Fruit fly (Drosophila melanogaster) whole organism, embryonic: ENCODE results near the gene NimB4.

ENCODE experiments used
- CG11696 ChIP-seq: fragments of 200-800 bp; sonication (Bioruptor generic); IDR thresholded peaks from 2 replicates; pipeline ENCODE4 v1.3.6; 2022; ENCODE audit warnings: missing biosample characterization, missing genetic modification characterization
- CG12391 ChIP-seq: fragments of 200-800 bp; sonication (Bioruptor generic); optimal IDR thresholded peaks from 3 replicates; lab custom pipeline; 2018; ENCODE audit warnings: missing biosample characterization, mild to moderate bottlenecking, missing genetic modification characterization, moderate library complexity
- CG17328 ChIP-seq: fragments of 200-800 bp; sonication (Bioruptor generic); IDR thresholded peaks from 2 replicates; pipeline ENCODE4 v1.3.6; 2022; ENCODE audit warnings: missing biosample characterization, missing genetic modification characterization
- CG7928 ChIP-seq: fragments of 200-800 bp; sonication (Bioruptor generic); optimal IDR thresholded peaks from 2 replicates; lab custom pipeline; 2017; ENCODE audit warnings: missing biosample characterization, mild to moderate bottlenecking, missing genetic modification characterization
- Fer1 ChIP-seq: fragments of 200-800 bp; sonication (Bioruptor generic); optimal IDR thresholded peaks from 2 replicates; lab custom pipeline; 2017; ENCODE audit warnings: missing biosample characterization, mild to moderate bottlenecking, missing genetic modification characterization
- NfI ChIP-seq: fragments of 200-800 bp; sonication (Bioruptor generic); optimal IDR thresholded peaks from 3 replicates; lab custom pipeline; 2018; ENCODE audit warnings: missing biosample characterization, mild to moderate bottlenecking, missing genetic modification characterization, moderate library complexity
- Oaz ChIP-seq: fragments of 200-800 bp; sonication (Bioruptor generic); IDR thresholded peaks from 2 replicates; pipeline ENCODE4 v1.3.6; 2022; ENCODE audit warnings: missing biosample characterization, missing genetic modification characterization
- chif ChIP-seq, 2 experiments: fragments of 200-800 bp; sonication (Bioruptor generic); optimal IDR thresholded peaks; 3 replicates each; lab custom pipeline; 2016; ENCODE audit warnings: missing biosample characterization in 2 of 2, missing genetic modification characterization in 2 of 2
- emc ChIP-seq: fragments of 200-800 bp; sonication (Bioruptor generic); optimal IDR thresholded peaks from 2 replicates; lab custom pipeline; 2016; ENCODE audit warnings: missing biosample characterization, missing genetic modification characterization
- rib ChIP-seq: fragments of 200-800 bp; sonication (Bioruptor generic); IDR thresholded peaks from 2 replicates; pipeline ENCODE4 v1.3.6; 2022; ENCODE audit warnings: missing biosample characterization, missing genetic modification characterization

DNA sequence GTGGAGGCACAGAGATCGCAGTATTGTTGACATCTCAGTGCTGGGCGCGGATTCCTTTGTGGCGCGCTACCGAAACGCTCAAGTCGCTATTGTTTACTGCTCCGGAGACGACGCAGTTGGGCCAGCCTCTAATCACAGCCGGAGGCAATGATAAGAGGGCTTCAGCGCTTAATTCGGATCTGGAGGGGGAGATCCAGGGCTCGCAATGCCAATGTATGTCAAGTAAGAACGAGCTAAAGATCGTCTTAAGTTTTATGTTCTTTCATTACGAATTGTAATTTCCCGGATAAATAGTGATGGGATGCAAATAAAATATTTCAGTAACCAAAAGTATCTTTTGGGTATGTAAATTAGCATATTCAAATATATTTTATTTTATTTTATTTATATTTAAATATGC lies at the start of gene NimB4, which contains the start of gene NimB5:
- TF ChIP-seq CG11696 (GFP tag; lab: Robert Waterston, UW) = no peak
- no peak for TF ChIP-seq CG12391
- TF ChIP-seq CG7928 (GFP tag; lab: Kevin White, UChicago) = no peak
- TF ChIP-seq NfI (GFP tag; lab: Kevin White, UChicago) = no peak
- TF ChIP-seq rib (GFP tag; lab: Robert Waterston, UW) = no peak
- TF ChIP-seq emc = no peak
- no peak for TF ChIP-seq Fer1 (GFP tag; lab: Kevin White, UChicago)
- no peak for TF ChIP-seq CG17328 (GFP tag; lab: Robert Waterston, UW)
- no peak for TF ChIP-seq chif (GFP tag; optimal IDR thresholded peaks at IDR 0.05; lab: Kevin White, UChicago)
- TF ChIP-seq Oaz (GFP tag; lab: Robert Waterston, UW) = no peak
